Fruit fly (Drosophila melanogaster) whole organism, adult: ENCODE measurements around the gene CG32379.

Experiments used
- CG11617 ChIP-seq: fragments of 200-800 bp; sonication (Bioruptor generic); optimal IDR thresholded peaks from 2 replicates; lab custom pipeline; 2017; ENCODE audit warnings: mild to moderate bottlenecking, missing biosample characterization, missing genetic modification reagents, missing genetic modification characterization
- CG1620 ChIP-seq: fragments of 200-800 bp; sonication (Bioruptor generic); optimal IDR thresholded peaks from 2 replicates; lab custom pipeline; 2016; ENCODE audit warnings: missing biosample characterization, missing genetic modification characterization
- CG5204 ChIP-seq: fragments of 200-800 bp; sonication (Bioruptor generic); optimal IDR thresholded peaks from 2 replicates; lab custom pipeline; 2016; ENCODE audit warnings: missing biosample characterization, missing genetic modification characterization
- cnc ChIP-seq, 2 experiments: fragments of >200 bp; optimal IDR thresholded peaks; 2 replicates each; lab custom pipeline; 2017
- kay ChIP-seq: fragments of 200-800 bp; sonication (Bioruptor generic); peaks from one replicate; lab custom pipeline; 2016; ENCODE audit warnings: missing biosample characterization, missing genetic modification characterization, borderline replicate concordance
- tj ChIP-seq: fragments of 200-800 bp; sonication (Bioruptor generic); optimal IDR thresholded peaks from 3 replicates; lab custom pipeline; 2017; ENCODE audit warnings: missing biosample characterization, mild to moderate bottlenecking, missing genetic modification characterization, moderate library complexity
- toe ChIP-seq: fragments of 200-800 bp; sonication (Bioruptor generic); optimal IDR thresholded peaks from 2 replicates; lab custom pipeline; 2016; ENCODE audit warnings: missing biosample characterization, missing genetic modification characterization

- TF ChIP-seq kay (GFP tag; lab: Kevin White, UChicago) (no peak), CG5204 (no peak), cnc (optimal IDR thresholded peaks at IDR 0.05; lab: Kevin White, UChicago) (no peak), CG11617 (no peak), tj (GFP tag; lab: Kevin White, UChicago) (no peak), toe (GFP tag; lab: Kevin White, UChicago) (no peak), CG1620 (no peak)
Measured at dm6 chr3L:7401972-7402371, 5.8 kb downstream of the CG32379 start.
